Worm (Caenorhabditis elegans): ENCODE results near the gene asp-13.

ce11 chrV:8621213-8621612 lies 21.8 kb downstream of the asp-13 start, which contains the start of gene idpc-2:
- TF ChIP-seq flt-1 (GFP tag; IDR thresholded peaks at IDR 0.05) (no peak), ama-1 (optimal IDR thresholded peaks at IDR 0.05) (no peak), scrt-1 (GFP tag; IDR thresholded peaks at IDR 0.05) (no peak), hmg-4 (GFP tag; optimal IDR thresholded peaks at IDR 0.05) (no peak), B0310.2 (tag; optimal IDR thresholded peaks at IDR 0.05) (no peak), F13C5.2 (tag; optimal IDR thresholded peaks at IDR 0.05) (no peak)
